Fruit fly (Drosophila melanogaster) whole organism, embryonic: ENCODE data around the gene Xport-B.

Source experiments
- BtbVII ChIP-seq: fragments of 200-800 bp; sonication (Bioruptor generic); optimal IDR thresholded peaks from 3 replicates; lab custom pipeline; 2017; ENCODE audit warnings: missing biosample characterization, mild to moderate bottlenecking, missing genetic modification characterization
- CG10321 ChIP-seq: fragments of 200-800 bp; sonication (Bioruptor generic); IDR thresholded peaks from 2 replicates; pipeline ENCODE4 v1.3.6; 2022; ENCODE audit warnings: missing biosample characterization, missing genetic modification characterization
- CG12236 ChIP-seq: fragments of 200-800 bp; sonication (Bioruptor generic); optimal IDR thresholded peaks from 2 replicates; lab custom pipeline; 2016; ENCODE audit warnings: missing biosample characterization, missing genetic modification characterization
- CG14014 ChIP-seq: fragments of 200-800 bp; sonication (Bioruptor generic); IDR thresholded peaks from 2 replicates; pipeline ENCODE4 v1.3.6; 2022; ENCODE audit warnings: missing biosample characterization, missing genetic modification characterization
- CG14710 ChIP-seq: fragments of 200-800 bp; sonication (Bioruptor generic); optimal IDR thresholded peaks from 3 replicates; lab custom pipeline; 2019; ENCODE audit warnings: missing biosample characterization, mild to moderate bottlenecking, missing genetic modification characterization, moderate library complexity
- CG15514 ChIP-seq: fragments of 200-800 bp; sonication (Bioruptor generic); optimal IDR thresholded peaks from 3 replicates; lab custom pipeline; 2017; ENCODE audit warnings: missing biosample characterization, missing genetic modification characterization, mild to moderate bottlenecking, moderate library complexity, missing genetic modification reagents
- CG16779 ChIP-seq: fragments of 200-800 bp; sonication (Bioruptor generic); IDR thresholded peaks from 2 replicates; pipeline ENCODE4 v1.3.6; 2022; ENCODE audit warnings: missing biosample characterization, missing genetic modification characterization
- CG17361 ChIP-seq: fragments of 200-800 bp; sonication (Bioruptor generic); IDR thresholded peaks from 3 replicates; pipeline ENCODE4 v1.3.6; 2022; ENCODE audit warnings: missing biosample characterization, missing genetic modification characterization
- CG34376 ChIP-seq: fragments of 200-800 bp; sonication (Bioruptor generic); optimal IDR thresholded peaks from 2 replicates; lab custom pipeline; 2018; ENCODE audit warnings: missing biosample characterization, mild to moderate bottlenecking, missing genetic modification characterization
- CG4360 ChIP-seq: fragments of 200-800 bp; sonication (Bioruptor generic); IDR thresholded peaks from 2 replicates; pipeline ENCODE4 v1.3.6; 2022; ENCODE audit warnings: missing biosample characterization, missing genetic modification characterization
- CG43689 ChIP-seq: fragments of 200-800 bp; sonication (Bioruptor generic); IDR thresholded peaks from 2 replicates; pipeline ENCODE4 v1.3.6; 2022; ENCODE audit warnings: missing biosample characterization, missing genetic modification characterization
- CG4424 ChIP-seq: fragments of 200-800 bp; sonication (Bioruptor generic); optimal IDR thresholded peaks from 3 replicates; lab custom pipeline; 2016; ENCODE audit warnings: missing biosample characterization, missing genetic modification characterization
- CG5953 ChIP-seq: fragments of 200-800 bp; sonication (Bioruptor generic); IDR thresholded peaks from 2 replicates; pipeline ENCODE4 v1.3.6; 2022; ENCODE audit warnings: missing biosample characterization, missing genetic modification characterization
- CG6689 ChIP-seq: fragments of 200-800 bp; sonication (Bioruptor generic); IDR thresholded peaks from 2 replicates; pipeline ENCODE4 v1.3.6; 2022; ENCODE audit warnings: missing biosample characterization, missing genetic modification characterization
- CG7556 ChIP-seq: fragments of 200-800 bp; sonication (Bioruptor generic); optimal IDR thresholded peaks from 2 replicates; lab custom pipeline; 2017; ENCODE audit warnings: missing biosample characterization, mild to moderate bottlenecking, missing genetic modification characterization
- CG8924 ChIP-seq: fragments of 200-800 bp; optimal IDR thresholded peaks from 3 replicates; lab custom pipeline; 2019; ENCODE audit warnings: missing biosample characterization, mild to moderate bottlenecking, missing genetic modification characterization, moderate library complexity
- CG9817 ChIP-seq: fragments of 200-800 bp; sonication (Bioruptor generic); optimal IDR thresholded peaks from 2 replicates; lab custom pipeline; 2018; ENCODE audit warnings: missing biosample characterization, mild to moderate bottlenecking, missing genetic modification characterization, moderate library complexity
- CrebB ChIP-seq: fragments of 200-800 bp; sonication (Bioruptor generic); optimal IDR thresholded peaks from 3 replicates; lab custom pipeline; 2018; ENCODE audit warnings: missing biosample characterization, mild to moderate bottlenecking, missing genetic modification characterization
- Dad ChIP-seq: fragments of 200-800 bp; sonication (Bioruptor generic); optimal IDR thresholded peaks from 3 replicates; lab custom pipeline; 2016; ENCODE audit warnings: missing biosample characterization, missing genetic modification characterization
- Dip2 ChIP-seq: fragments of 200-800 bp; sonication (Bioruptor generic); IDR thresholded peaks from 2 replicates; pipeline ENCODE4 v1.3.6; 2022; ENCODE audit warnings: missing biosample characterization, missing genetic modification characterization
- Fer1 ChIP-seq: fragments of 200-800 bp; sonication (Bioruptor generic); optimal IDR thresholded peaks from 2 replicates; lab custom pipeline; 2017; ENCODE audit warnings: missing biosample characterization, mild to moderate bottlenecking, missing genetic modification characterization
- Fer2 ChIP-seq: fragments of 200-800 bp; sonication (Bioruptor generic); optimal IDR thresholded peaks from 2 replicates; lab custom pipeline; 2018; ENCODE audit warnings: missing biosample characterization, mild to moderate bottlenecking, missing genetic modification characterization, moderate library complexity
- H2.0 ChIP-seq: fragments of 200-800 bp; sonication (Bioruptor generic); IDR thresholded peaks from 2 replicates; pipeline ENCODE4 v1.3.6; 2022; ENCODE audit warnings: missing biosample characterization, missing genetic modification characterization
- HLH54F ChIP-seq: fragments of 200-800 bp; sonication (Bioruptor generic); optimal IDR thresholded peaks from 3 replicates; lab custom pipeline; 2016; ENCODE audit warnings: missing biosample characterization, missing genetic modification characterization
- Hey ChIP-seq: fragments of 200-800 bp; sonication (Bioruptor generic); optimal IDR thresholded peaks from 3 replicates; lab custom pipeline; 2018; ENCODE audit warnings: missing biosample characterization, mild to moderate bottlenecking, missing genetic modification characterization
- Med ChIP-seq: fragments of 200-800 bp; sonication (Bioruptor generic); peaks from one replicate; lab custom pipeline; 2016; ENCODE audit warnings: missing biosample characterization, missing genetic modification characterization, mild to moderate bottlenecking, inconsistent platforms, moderate library complexity
- Meics ChIP-seq: fragments of 200-800 bp; sonication (Bioruptor generic); optimal IDR thresholded peaks from 2 replicates; lab custom pipeline; 2017; ENCODE audit warnings: missing biosample characterization, mild to moderate bottlenecking, missing genetic modification characterization
- Pdp1 ChIP-seq, 2 experiments: fragments of 200-800 bp; sonication (Bioruptor generic); optimal IDR thresholded peaks; 3 replicates each; lab custom pipeline; 2016; ENCODE audit warnings: missing biosample characterization in 2 of 2, missing genetic modification characterization in 2 of 2, mild to moderate bottlenecking in 1 of 2, moderate library complexity in 1 of 2
- Ptx1 ChIP-seq: fragments of 200-800 bp; sonication (Bioruptor generic); IDR thresholded peaks from 2 replicates; pipeline ENCODE4 v1.3.6; 2022; ENCODE audit warnings: missing biosample characterization, missing genetic modification characterization
- Spps ChIP-seq: fragments of 200-800 bp; sonication (Bioruptor generic); optimal IDR thresholded peaks from 2 replicates; lab custom pipeline; 2018; ENCODE audit warnings: missing biosample characterization, mild to moderate bottlenecking, missing genetic modification characterization
- abd-A ChIP-seq: fragments of 200-800 bp; sonication (Bioruptor generic); optimal IDR thresholded peaks from 3 replicates; lab custom pipeline; 2019; ENCODE audit warnings: missing biosample characterization, mild to moderate bottlenecking, missing genetic modification characterization, moderate library complexity
- bigmax ChIP-seq: fragments of 200-800 bp; sonication (Bioruptor generic); optimal IDR thresholded peaks from 2 replicates; lab custom pipeline; 2018; ENCODE audit warnings: missing biosample characterization, mild to moderate bottlenecking, missing genetic modification characterization
- bsh ChIP-seq, 2 experiments: fragments of 200-800 bp; sonication (Bioruptor generic); optimal IDR thresholded peaks; 2 replicates each; lab custom pipeline; 2017 to 2018; ENCODE audit warnings: mild to moderate bottlenecking in 2 of 2, missing biosample characterization in 2 of 2, missing genetic modification characterization in 2 of 2, moderate library complexity in 1 of 2
- cg ChIP-seq: fragments of 200-800 bp; sonication (Bioruptor generic); optimal IDR thresholded peaks from 3 replicates; lab custom pipeline; 2019; ENCODE audit warnings: missing biosample characterization, mild to moderate bottlenecking, missing genetic modification characterization, moderate library complexity
- ci ChIP-seq: fragments of 200-800 bp; sonication (Bioruptor generic); IDR thresholded peaks from 3 replicates; pipeline ENCODE4 v1.3.6; 2022; ENCODE audit warnings: missing biosample characterization, missing genetic modification characterization
- exex ChIP-seq: fragments of 200-800 bp; sonication (Bioruptor generic); optimal IDR thresholded peaks from 4 replicates; lab custom pipeline; 2018; ENCODE audit warnings: missing biosample characterization, mild to moderate bottlenecking, missing genetic modification characterization, moderate library complexity
- fru ChIP-seq: fragments of >200 bp; optimal IDR thresholded peaks from 2 replicates; lab custom pipeline; 2017
- grn ChIP-seq: fragments of 200-800 bp; sonication (Bioruptor generic); optimal IDR thresholded peaks from 3 replicates; lab custom pipeline; 2017; ENCODE audit warnings: missing biosample characterization, missing genetic modification characterization
- gsb ChIP-seq: fragments of 200-800 bp; sonication (Bioruptor generic); IDR thresholded peaks from 2 replicates; pipeline ENCODE4 v1.3.6; 2022; ENCODE audit warnings: missing biosample characterization, missing genetic modification characterization
- hkb ChIP-seq, 2 experiments: fragments of 200-800 bp in 1 of 2; fragments of >200 bp in 1 of 2; sonication (Bioruptor generic) in 1 of 2; IDR thresholded peaks in 1 of 2; optimal IDR thresholded peaks in 1 of 2; 2 replicates each; pipeline versions ENCODE4 v1.3.6 to Lab custom; 2017 to 2022; ENCODE audit warnings: missing biosample characterization in 1 of 2, missing genetic modification characterization in 1 of 2
- inv ChIP-seq: fragments of 200-800 bp; sonication (Bioruptor generic); IDR thresholded peaks from 2 replicates; pipeline ENCODE4 v1.3.6; 2022; ENCODE audit warnings: missing biosample characterization, missing genetic modification characterization; ENCODE audit not compliant: partially characterized antibody
- lab ChIP-seq: fragments of 200-800 bp; sonication (Bioruptor generic); optimal IDR thresholded peaks from 3 replicates; lab custom pipeline; 2017; ENCODE audit warnings: missing biosample characterization, missing genetic modification characterization, mild to moderate bottlenecking, moderate library complexity, missing genetic modification reagents
- odd ChIP-seq: fragments of 200-800 bp; sonication (Bioruptor generic); optimal IDR thresholded peaks from 2 replicates; lab custom pipeline; 2017; ENCODE audit warnings: missing biosample characterization, mild to moderate bottlenecking, missing genetic modification characterization
- otp ChIP-seq: fragments of 200-800 bp; sonication (Bioruptor generic); IDR thresholded peaks from 3 replicates; pipeline ENCODE4, ENCODE4 v1.3.6; 2022; ENCODE audit warnings: missing biosample characterization, missing genetic modification characterization
- sens ChIP-seq: fragments of 200-800 bp; sonication (Bioruptor generic); peaks from one replicate; lab custom pipeline; 2016; ENCODE audit warnings: missing biosample characterization, missing genetic modification characterization
- vnd ChIP-seq: fragments of 200-800 bp; sonication (Bioruptor generic); IDR thresholded peaks from 3 replicates; pipeline ENCODE4 v1.3.6; 2022; ENCODE audit warnings: missing biosample characterization, missing genetic modification characterization; ENCODE audit not compliant: partially characterized antibody
- wek ChIP-seq: fragments of 200-800 bp; sonication (Bioruptor generic); optimal IDR thresholded peaks from 3 replicates; lab custom pipeline; 2018; ENCODE audit warnings: missing biosample characterization, mild to moderate bottlenecking, missing genetic modification characterization, moderate library complexity

Gene Xport-B

DNA sequence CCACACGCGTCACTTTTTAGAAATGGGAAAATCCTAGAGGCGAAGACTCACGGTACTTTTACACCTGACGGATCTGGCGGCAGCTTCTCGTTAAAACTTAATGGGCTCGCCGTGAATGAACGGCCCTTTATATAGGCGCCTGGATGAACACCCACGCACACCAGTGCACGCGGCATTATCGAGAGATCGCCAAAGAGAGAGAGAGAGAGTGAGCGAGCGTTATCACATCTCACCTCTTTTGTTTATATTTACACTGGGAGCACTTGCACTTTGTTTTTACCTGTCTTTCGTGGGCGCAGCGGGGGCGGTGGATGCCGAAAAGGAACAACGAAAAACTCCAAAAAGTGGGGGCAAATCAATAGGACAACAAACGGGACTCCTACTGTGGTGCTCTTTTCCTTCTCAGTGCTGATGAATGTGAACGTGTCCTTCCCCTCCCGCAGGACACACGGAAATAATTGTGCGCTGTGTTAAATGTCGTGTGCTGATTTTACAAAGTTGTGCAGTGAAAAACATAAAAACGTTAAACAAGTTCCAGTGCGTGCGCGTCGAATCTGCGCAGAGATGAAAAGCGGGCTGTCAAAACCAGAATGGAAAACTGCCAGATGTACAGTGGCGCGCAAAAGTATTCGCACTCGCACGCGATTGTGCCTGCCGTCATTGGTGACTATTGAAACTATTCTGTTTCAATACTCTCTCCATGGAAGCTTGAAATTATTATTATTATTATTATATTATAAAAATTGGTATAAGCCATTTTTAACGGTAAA lies 39.9 kb downstream of the Xport-B start, which contains the start of gene Mrp5 (continued):
- TF ChIP-seq HLH54F (GFP tag; lab: Kevin White, UChicago) (no peak), ci (GFP tag; lab: Robert Waterston, UW) (peak; percentile 76), Dip2 (no peak), H2.0 (GFP tag; lab: Robert Waterston, UW) (peak; percentile 29; the same call in 1 of the 2 replicates), CG5953 (GFP tag; lab: Robert Waterston, UW) (peak; percentile 62), CG12236 (GFP tag; lab: Kevin White, UChicago) (no peak), sens (GFP tag; lab: Kevin White, UChicago) (peak; percentile 64), bsh (GFP tag; optimal IDR thresholded peaks at IDR 0.05; lab: Kevin White, UChicago) (peak; percentile 21 to 35), odd (peak; percentile 23), Meics (peak; percentile 59), fru (lab: Kevin White, UChicago) (no peak), CG4360 (GFP tag; lab: Robert Waterston, UW) (no peak; the same call in 1 of the 2 replicates), CG14710 (tag; lab: Kevin White, UChicago) (no peak), CG8924 (tag; lab: Kevin White, UChicago) (peak; percentile 13), Ptx1 (GFP tag; lab: Robert Waterston, UW) (peak; percentile 52), inv (GFP tag; lab: Robert Waterston, UW) (no peak), CG4424 (GFP tag; lab: Kevin White, UChicago) (peak; percentile 30), Fer2 (tag; lab: Kevin White, UChicago) (peak; percentile 10), CG15514 (GFP tag; lab: Kevin White, UChicago) (peak; percentile 32), bigmax (GFP tag; lab: Kevin White, UChicago) (no peak), wek (GFP tag; lab: Kevin White, UChicago) (peak; percentile 64), abd-A (tag; lab: Kevin White, UChicago) (no peak), CG7556 (GFP tag; lab: Kevin White, UChicago) (peak; percentile 42), CG17361 (GFP tag; lab: Robert Waterston, UW) (peak; percentile 40; the same call in 1 of the 3 replicates)

DNA sequence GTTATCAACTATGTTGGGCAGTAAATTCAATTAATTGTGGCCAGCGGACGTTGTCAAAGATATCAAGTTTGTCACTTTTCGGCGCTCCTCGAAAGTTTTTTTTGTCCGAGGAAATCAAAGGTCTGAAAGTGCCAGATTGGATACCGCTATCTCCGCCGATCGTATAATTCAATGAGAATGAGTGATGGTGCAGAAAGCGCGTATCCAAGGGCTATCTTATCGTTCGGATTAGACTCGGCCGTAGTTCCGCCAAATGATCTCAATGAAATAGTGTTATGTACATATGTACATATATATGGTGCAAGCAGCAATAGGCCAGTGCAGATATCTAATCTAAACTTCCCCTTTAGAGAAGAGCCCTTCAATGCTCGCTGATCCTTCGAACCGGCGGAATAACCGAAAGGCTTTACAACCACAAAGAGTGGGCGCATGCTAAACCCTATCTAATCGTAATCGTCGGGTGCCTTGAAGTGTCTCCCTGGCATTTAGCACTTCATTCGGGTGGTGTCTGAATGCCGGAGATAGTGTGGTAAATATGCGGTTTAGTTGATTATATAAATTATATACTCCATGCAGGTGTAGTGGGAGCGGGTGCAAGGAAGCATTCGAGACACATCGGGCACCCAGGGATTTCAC lies 42.0 kb downstream of the Xport-B start:
- TF ChIP-seq CG43689 (GFP tag; lab: Robert Waterston, UW) (no peak), CG9817 (tag; lab: Kevin White, UChicago) (no peak), CG34376 (peak; percentile 31), exex (peak; percentile 76), Med (GFP tag; lab: Kevin White, UChicago) (peak; percentile 18), otp (no peak), Meics (no peak), CG10321 (GFP tag; lab: Robert Waterston, UW) (no peak), Spps (tag; lab: Kevin White, UChicago) (no peak), Pdp1 (GFP tag; optimal IDR thresholded peaks at IDR 0.05; lab: Kevin White, UChicago) (peak in 1 of 2 experiments; percentile 11), vnd (GFP tag; lab: Robert Waterston, UW) (peak; percentile 16; the same call in 1 of the 3 replicates), cg (GFP tag; lab: Kevin White, UChicago) (no peak), Hey (peak; percentile 32), lab (GFP tag; lab: Kevin White, UChicago) (peak; percentile 43), Fer1 (GFP tag; lab: Kevin White, UChicago) (peak; percentile 56), CG6689 (GFP tag; lab: Robert Waterston, UW) (no peak), BtbVII (GFP tag; lab: Kevin White, UChicago) (no peak), gsb (GFP tag; lab: Robert Waterston, UW) (no peak), CG16779 (GFP tag; lab: Robert Waterston, UW) (no peak), CrebB (peak; percentile 5), odd (peak; percentile 42), grn (GFP tag; lab: Kevin White, UChicago) (peak; percentile 29), CG14014 (GFP tag; lab: Robert Waterston, UW) (no peak), Dad (GFP tag; lab: Kevin White, UChicago) (no peak), hkb (optimal IDR thresholded peaks at IDR 0.05; lab: Kevin White, UChicago) (no peak), hkb (GFP tag; IDR thresholded peaks at IDR 0.05; lab: Robert Waterston, UW) (0 out of 2 replicates have a peak, but pooled peaks have one; percentile 21)
